Worm (Caenorhabditis elegans): Measurements from ENCODE around the gene C13F10.6.

C13F10.6 gene

DNA sequence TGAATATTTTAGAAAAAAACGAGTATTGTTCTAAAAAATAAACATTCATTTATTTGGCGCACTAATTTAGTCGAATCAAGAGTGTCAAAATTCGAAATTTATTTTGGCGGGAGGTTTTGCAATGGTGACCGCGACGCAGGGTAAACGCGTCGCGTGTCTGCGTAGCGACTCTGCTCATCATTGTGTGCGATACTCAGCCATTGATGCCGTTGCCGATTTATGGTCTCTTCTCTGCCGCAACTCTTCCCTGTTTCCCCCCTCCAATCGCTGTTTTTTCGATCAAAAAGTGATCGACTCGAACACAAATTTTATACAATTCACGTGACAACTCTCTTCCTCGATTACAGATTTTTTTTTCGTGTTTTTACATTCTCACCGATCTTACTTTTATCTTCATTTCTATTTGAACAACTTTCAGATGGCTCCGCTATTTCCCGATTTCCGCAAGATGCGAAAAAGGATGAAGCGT is 24.3 kb downstream of the C13F10.6 start, which contains the start of gene F09G2.2 (continued):
- TF ChIP-seq ceh-8 (GFP tag; optimal IDR thresholded peaks at IDR 0.05) (peak; percentile 72), egl-27 (tag; optimal IDR thresholded peaks at IDR 0.05) (no peak), lin-13 (GFP tag; optimal IDR thresholded peaks at IDR 0.05) (peak; percentile 90), fos-1 (tag; optimal IDR thresholded peaks at IDR 0.05) (peak; percentile 83), snpc-4 (tag; optimal IDR thresholded peaks at IDR 0.05) (peak; percentile 62), snu-23 (GFP tag; optimal IDR thresholded peaks at IDR 0.05) (peak; percentile 96), ztf-4 (tag; optimal IDR thresholded peaks at IDR 0.05) (peak; percentile 69), skn-1 (tag; optimal IDR thresholded peaks at IDR 0.05) (peak; percentile 92), nhr-85 (tag) (peak; percentile 96), nhr-90 (tag; optimal IDR thresholded peaks at IDR 0.05; ENCODE audit: poor library complexity) (peak; percentile 92), nhr-12 (tag; optimal IDR thresholded peaks at IDR 0.05) (no peak), pag-3 (tag; optimal IDR thresholded peaks at IDR 0.05; ENCODE audit: borderline replicate concordance, insufficient read depth) (peak; percentile 44)

DNA sequence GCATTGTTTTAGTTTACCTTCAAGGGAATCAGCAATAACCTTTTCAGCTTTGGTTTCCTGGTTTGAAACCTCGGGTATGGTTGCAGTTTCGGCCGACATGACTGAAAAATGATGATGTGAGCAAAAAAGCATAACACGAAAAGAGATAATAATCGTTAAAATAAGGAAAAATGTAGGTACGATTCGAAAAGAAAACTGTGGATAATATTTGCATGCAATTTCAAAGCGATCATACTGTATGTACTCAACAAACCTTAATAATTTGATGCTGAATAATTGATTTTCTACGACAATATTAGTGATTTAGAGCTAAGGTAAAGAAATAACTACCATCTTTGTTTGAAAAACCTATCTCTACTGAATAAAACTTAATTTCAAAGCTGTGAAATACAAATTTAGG is 24.8 kb downstream of the C13F10.6 start, which contains the start of gene attf-2:
Gene attf-2 (minus strand): TSS at position 101 of the 400 bp plus-strand sequence.
- TF ChIP-seq nhr-12 (tag; optimal IDR thresholded peaks at IDR 0.05) = no peak
- TF ChIP-seq tlp-1 (tag; optimal IDR thresholded peaks at IDR 0.05) = no peak
- no peak for TF ChIP-seq hlh-17 (GFP tag; optimal IDR thresholded peaks at IDR 0.05; ENCODE audit: borderline replicate concordance)
- TF ChIP-seq fkh-4 (tag; optimal IDR thresholded peaks at IDR 0.05; ENCODE audit: borderline replicate concordance) = no peak
- no peak for TF ChIP-seq jun-1 (tag; optimal IDR thresholded peaks at IDR 0.05)
- no peak for TF ChIP-seq unc-86 (tag; optimal IDR thresholded peaks at IDR 0.05)

DNA sequence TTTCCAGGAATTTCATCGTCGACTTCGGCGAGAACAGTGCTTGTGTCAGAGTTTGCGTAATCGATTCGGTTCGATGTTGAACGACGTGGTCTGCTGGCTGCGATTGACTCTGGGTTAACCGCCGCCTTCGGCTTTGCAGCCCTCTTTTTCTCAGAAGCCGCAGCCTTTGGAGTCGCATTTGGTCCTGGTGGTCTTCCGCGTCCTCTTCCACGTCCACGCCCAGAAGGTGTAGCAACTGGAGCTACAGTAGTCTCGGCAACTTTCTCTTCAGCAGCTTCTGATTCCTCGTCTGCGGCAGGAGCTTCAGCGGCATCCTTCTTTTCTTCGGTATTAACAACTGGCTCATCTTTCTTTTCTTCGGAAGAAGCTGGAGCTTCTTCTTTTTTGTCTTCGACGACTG is 26.0 kb downstream of the C13F10.6 start:
- TF ChIP-seq mep-1 (tag; optimal IDR thresholded peaks at IDR 0.05) (no peak), tbx-2 (tag; optimal IDR thresholded peaks at IDR 0.05) (no peak), Y116A8C.19 (tag; optimal IDR thresholded peaks at IDR 0.05; ENCODE audit: borderline replicate concordance) (no peak), nhr-12 (tag; optimal IDR thresholded peaks at IDR 0.05) (no peak), nhr-84 (tag; optimal IDR thresholded peaks at IDR 0.05) (no peak), unc-130 (tag; optimal IDR thresholded peaks at IDR 0.05) (no peak), elt-3 (tag; optimal IDR thresholded peaks at IDR 0.05) (no peak), unc-30 (tag; optimal IDR thresholded peaks at IDR 0.05) (no peak), mdl-1 (tag; optimal IDR thresholded peaks at IDR 0.05) (no peak)

DNA sequence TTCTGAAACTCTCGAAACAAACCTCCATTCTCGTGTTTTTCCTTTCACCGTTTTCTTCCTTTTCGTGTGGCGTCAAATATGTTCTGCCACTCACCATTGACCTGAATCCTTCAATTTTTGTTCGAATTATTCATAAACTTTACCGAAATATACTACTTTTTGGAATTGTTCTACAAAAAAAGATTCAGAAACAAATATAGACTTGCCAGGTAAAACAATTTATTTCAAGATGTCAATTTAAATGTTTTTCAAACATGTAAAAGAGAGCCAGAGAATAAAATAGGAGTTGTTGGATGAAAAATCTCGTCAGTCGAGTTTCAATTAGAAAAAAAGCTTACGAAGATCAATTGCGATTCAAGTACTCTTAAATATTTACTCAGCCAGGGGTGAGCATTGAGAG is 27.3 kb downstream of the C13F10.6 start, which contains the start of gene F09G2.8:
Gene F09G2.8 (minus strand): TSS at position 101 of the 400 bp plus-strand sequence.
- TF ChIP-seq nhr-12 (tag; optimal IDR thresholded peaks at IDR 0.05) (no peak), unc-98 (GFP tag; IDR thresholded peaks at IDR 0.05) (no peak), pag-3 (tag; optimal IDR thresholded peaks at IDR 0.05; ENCODE audit: borderline replicate concordance, insufficient read depth) (no peak), fkh-8 (tag; optimal IDR thresholded peaks at IDR 0.05) (no peak), pqm-1 (tag; optimal IDR thresholded peaks at IDR 0.05) (no peak), ama-1 (optimal IDR thresholded peaks at IDR 0.05) (no peak), irx-1 (tag; optimal IDR thresholded peaks at IDR 0.05) (no peak), ztf-4 (tag; optimal IDR thresholded peaks at IDR 0.05) (no peak), ztf-11 (tag; optimal IDR thresholded peaks at IDR 0.05) (no peak), dpl-1 (GFP tag; optimal IDR thresholded peaks at IDR 0.05) (no peak), nhr-20 (tag; optimal IDR thresholded peaks at IDR 0.05) (no peak), sup-37 (GFP tag; optimal IDR thresholded peaks at IDR 0.05) (no peak), nhr-84 (tag; optimal IDR thresholded peaks at IDR 0.05) (no peak), elt-3 (tag; optimal IDR thresholded peaks at IDR 0.05) (no peak), elt-2 (tag; optimal IDR thresholded peaks at IDR 0.05) (no peak)

DNA sequence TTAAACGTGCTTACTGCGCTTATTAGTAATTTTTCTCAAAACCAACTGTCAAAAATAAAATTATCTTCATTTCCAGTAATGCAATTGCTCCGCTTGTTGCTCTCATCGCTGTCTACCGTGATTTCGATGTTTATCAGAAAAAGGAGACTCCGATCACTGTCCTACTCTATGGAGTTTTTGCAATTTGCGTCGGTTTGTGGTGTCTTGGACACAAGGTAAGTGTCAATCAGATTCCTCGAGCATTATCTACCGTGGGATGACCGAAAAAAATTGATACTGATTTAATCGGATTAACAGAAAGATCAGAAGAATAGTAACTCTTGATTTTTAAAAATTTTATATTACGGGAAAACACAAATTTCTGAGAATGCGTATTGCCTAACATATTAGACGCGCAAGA is 33.5 kb downstream of the C13F10.6 start:
- TF ChIP-seq fkh-4 (tag; optimal IDR thresholded peaks at IDR 0.05; ENCODE audit: borderline replicate concordance) (no peak), ceh-8 (GFP tag; optimal IDR thresholded peaks at IDR 0.05) (no peak), sup-37 (GFP tag; optimal IDR thresholded peaks at IDR 0.05) (no peak), alr-1 (tag; optimal IDR thresholded peaks at IDR 0.05; ENCODE audit: borderline replicate concordance) (no peak), nhr-11 (tag; optimal IDR thresholded peaks at IDR 0.05) (no peak), nhr-237 (tag; optimal IDR thresholded peaks at IDR 0.05) (no peak), aha-1 (tag; optimal IDR thresholded peaks at IDR 0.05) (no peak), lin-14 (GFP tag; optimal IDR thresholded peaks at IDR 0.05) (no peak)
